Worm (Caenorhabditis elegans): Measurements from ENCODE around the gene D2024.5.

D2024.5 gene

ce11 chrIV:7237668-7238214 is 9.6 kb upstream of the D2024.5 start, which contains the start of gene elo-3:
Gene elo-3, plus strand, starts transcription at chrIV:7237718.
- TF ChIP-seq scrt-1 (GFP tag; IDR thresholded peaks at IDR 0.05): no peak
- no peak for TF ChIP-seq tbx-37 (GFP tag; conservative IDR thresholded peaks at IDR 0.05)
- no peak for TF ChIP-seq ets-7 (tag; optimal IDR thresholded peaks at IDR 0.05)
- no peak for TF ChIP-seq ama-1 (optimal IDR thresholded peaks at IDR 0.05)
- no peak for TF ChIP-seq B0310.2 (tag; optimal IDR thresholded peaks at IDR 0.05)
- no peak for TF ChIP-seq F13C5.2 (tag; optimal IDR thresholded peaks at IDR 0.05)
- TF ChIP-seq ceh-13 (GFP tag; optimal IDR thresholded peaks at IDR 0.05): no peak
- TF ChIP-seq tra-4 (tag; optimal IDR thresholded peaks at IDR 0.05): no peak
- no peak for TF ChIP-seq flt-1 (GFP tag; IDR thresholded peaks at IDR 0.05)

- TF ChIP-seq pes-1 (GFP tag; IDR thresholded peaks at IDR 0.05) (no peak), tbx-37 (GFP tag; conservative IDR thresholded peaks at IDR 0.05) (no peak), hnd-1 (tag; optimal IDR thresholded peaks at IDR 0.05) (no peak), sea-1 (GFP tag; conservative IDR thresholded peaks at IDR 0.05) (no peak), hmg-4 (GFP tag; optimal IDR thresholded peaks at IDR 0.05) (no peak), tbx-11 (GFP tag; IDR thresholded peaks at IDR 0.05) (no peak), aly-1 (tag; optimal IDR thresholded peaks at IDR 0.05) (no peak), ceh-36 (tag; optimal IDR thresholded peaks at IDR 0.05) (no peak), ets-7 (tag; optimal IDR thresholded peaks at IDR 0.05) (no peak), ama-1 (optimal IDR thresholded peaks at IDR 0.05) (no peak), scrt-1 (GFP tag; IDR thresholded peaks at IDR 0.05) (no peak), flt-1 (GFP tag; IDR thresholded peaks at IDR 0.05) (no peak), B0310.2 (tag; optimal IDR thresholded peaks at IDR 0.05) (no peak), hmbx-1 (tag; optimal IDR thresholded peaks at IDR 0.05) (no peak), tra-4 (tag; optimal IDR thresholded peaks at IDR 0.05) (no peak), F13C5.2 (tag; optimal IDR thresholded peaks at IDR 0.05) (no peak)
These were observed 8.2 kb upstream of the D2024.5 start for ce11 chrIV:7236248-7236772.

- TF ChIP-seq F13C5.2 (tag; optimal IDR thresholded peaks at IDR 0.05) (peak; percentile 74), tbx-11 (GFP tag; IDR thresholded peaks at IDR 0.05) (peak; percentile 45; the same call in 1 of the 2 replicates), sea-1 (GFP tag; conservative IDR thresholded peaks at IDR 0.05) (0 out of 2 replicates have a peak, but pooled peaks have one; percentile 7), hmg-4 (GFP tag; optimal IDR thresholded peaks at IDR 0.05) (peak; percentile 73), pes-1 (GFP tag; IDR thresholded peaks at IDR 0.05) (no peak), tra-4 (tag; optimal IDR thresholded peaks at IDR 0.05) (no peak), ets-7 (tag; optimal IDR thresholded peaks at IDR 0.05) (no peak)
These were observed 7.3 kb upstream of the D2024.5 start for ce11 chrIV:7235382-7235917.

- no peak for TF ChIP-seq tbx-11 (GFP tag; IDR thresholded peaks at IDR 0.05)
- TF ChIP-seq pes-1 (GFP tag; IDR thresholded peaks at IDR 0.05): no peak
- no peak for TF ChIP-seq ama-1 (optimal IDR thresholded peaks at IDR 0.05)
- no peak for TF ChIP-seq tbx-37 (GFP tag; conservative IDR thresholded peaks at IDR 0.05)
- no peak for TF ChIP-seq B0310.2 (tag; optimal IDR thresholded peaks at IDR 0.05)
- TF ChIP-seq ets-7 (tag; optimal IDR thresholded peaks at IDR 0.05): no peak
- no peak for TF ChIP-seq hmg-4 (GFP tag; optimal IDR thresholded peaks at IDR 0.05)
- no peak for TF ChIP-seq tra-4 (tag; optimal IDR thresholded peaks at IDR 0.05)
These were observed 6.5 kb upstream of the D2024.5 start for ce11 chrIV:7234623-7235022.

- TF ChIP-seq scrt-1 (GFP tag; IDR thresholded peaks at IDR 0.05): no peak
- TF ChIP-seq ceh-36 (tag; optimal IDR thresholded peaks at IDR 0.05): no peak
- no peak for TF ChIP-seq ceh-13 (GFP tag; optimal IDR thresholded peaks at IDR 0.05)
- TF ChIP-seq F13C5.2 (tag; optimal IDR thresholded peaks at IDR 0.05): no peak
- no peak for TF ChIP-seq sea-1 (GFP tag; conservative IDR thresholded peaks at IDR 0.05)
- no peak for TF ChIP-seq ama-1 (optimal IDR thresholded peaks at IDR 0.05)
- TF ChIP-seq flt-1 (GFP tag; IDR thresholded peaks at IDR 0.05): no peak
- no peak for TF ChIP-seq B0310.2 (tag; optimal IDR thresholded peaks at IDR 0.05)
- TF ChIP-seq tbx-37 (GFP tag; conservative IDR thresholded peaks at IDR 0.05): no peak
- TF ChIP-seq tra-4 (tag; optimal IDR thresholded peaks at IDR 0.05): no peak
- TF ChIP-seq tbx-11 (GFP tag; IDR thresholded peaks at IDR 0.05): no peak
- no peak for TF ChIP-seq pes-1 (GFP tag; IDR thresholded peaks at IDR 0.05)
- TF ChIP-seq hmg-4 (GFP tag; optimal IDR thresholded peaks at IDR 0.05): no peak
- TF ChIP-seq hnd-1 (tag; optimal IDR thresholded peaks at IDR 0.05): no peak
- no peak for TF ChIP-seq ets-7 (tag; optimal IDR thresholded peaks at IDR 0.05)
- TF ChIP-seq hmbx-1 (tag; optimal IDR thresholded peaks at IDR 0.05): no peak
- no peak for TF ChIP-seq aly-1 (tag; optimal IDR thresholded peaks at IDR 0.05)
These were observed 5.5 kb upstream of the D2024.5 start for ce11 chrIV:7233566-7234014.

ce11 chrIV:7230935-7231334 is 2.8 kb upstream of the D2024.5 start, which contains the start of gene D2024.4:
Gene D2024.4, plus strand, starts transcription at chrIV:7231235.
- TF ChIP-seq flt-1 (GFP tag; IDR thresholded peaks at IDR 0.05): no peak
- TF ChIP-seq ama-1 (optimal IDR thresholded peaks at IDR 0.05): no peak
- TF ChIP-seq tra-4 (tag; optimal IDR thresholded peaks at IDR 0.05): no peak
- no peak for TF ChIP-seq sea-1 (GFP tag; conservative IDR thresholded peaks at IDR 0.05)
- TF ChIP-seq ets-7 (tag; optimal IDR thresholded peaks at IDR 0.05): no peak
- no peak for TF ChIP-seq ceh-36 (tag; optimal IDR thresholded peaks at IDR 0.05)
- TF ChIP-seq pes-1 (GFP tag; IDR thresholded peaks at IDR 0.05): no peak
- TF ChIP-seq aly-1 (tag; optimal IDR thresholded peaks at IDR 0.05): no peak
- no peak for TF ChIP-seq F13C5.2 (tag; optimal IDR thresholded peaks at IDR 0.05)
- no peak for TF ChIP-seq hnd-1 (tag; optimal IDR thresholded peaks at IDR 0.05)
- TF ChIP-seq hmbx-1 (tag; optimal IDR thresholded peaks at IDR 0.05): no peak
- TF ChIP-seq hmg-4 (GFP tag; optimal IDR thresholded peaks at IDR 0.05): no peak
- TF ChIP-seq tbx-11 (GFP tag; IDR thresholded peaks at IDR 0.05): no peak
- TF ChIP-seq scrt-1 (GFP tag; IDR thresholded peaks at IDR 0.05): no peak
- TF ChIP-seq ceh-13 (GFP tag; optimal IDR thresholded peaks at IDR 0.05): no peak
- no peak for TF ChIP-seq B0310.2 (tag; optimal IDR thresholded peaks at IDR 0.05)
- no peak for TF ChIP-seq tbx-37 (GFP tag; conservative IDR thresholded peaks at IDR 0.05)

ce11 chrIV:7230198-7230597 is 2.1 kb upstream of the D2024.5 start, which contains the start of gene cap-1:
Gene cap-1, minus strand, starts transcription at chrIV:7230223.
- TF ChIP-seq hmbx-1 (tag; optimal IDR thresholded peaks at IDR 0.05): no peak
- TF ChIP-seq ceh-36 (tag; optimal IDR thresholded peaks at IDR 0.05): no peak
- no peak for TF ChIP-seq tra-4 (tag; optimal IDR thresholded peaks at IDR 0.05)
- no peak for TF ChIP-seq ceh-13 (GFP tag; optimal IDR thresholded peaks at IDR 0.05)
- TF ChIP-seq hnd-1 (tag; optimal IDR thresholded peaks at IDR 0.05): no peak
- TF ChIP-seq tbx-37 (GFP tag; conservative IDR thresholded peaks at IDR 0.05): peak; percentile 44; the same call in 1 of the 2 replicates
- TF ChIP-seq ama-1 (optimal IDR thresholded peaks at IDR 0.05): no peak
- TF ChIP-seq sea-1 (GFP tag; conservative IDR thresholded peaks at IDR 0.05): no peak
- peak; percentile 36 for TF ChIP-seq F13C5.2 (tag; optimal IDR thresholded peaks at IDR 0.05)
- no peak for TF ChIP-seq flt-1 (GFP tag; IDR thresholded peaks at IDR 0.05)
- TF ChIP-seq scrt-1 (GFP tag; IDR thresholded peaks at IDR 0.05): no peak
